Worm (Caenorhabditis elegans) whole organism, midembryonic: ENCODE measurements around the gene F55A4.3.

Source experiments
- T22C8.4 ChIP-seq: fragments of 200-800 bp; sonication (Bioruptor generic); IDR thresholded peaks from 2 replicates; pipeline ENCODE4 v1.3.6; 2022; ENCODE audit warnings: missing genetic modification characterization, missing compliant biosample characterization
- cog-1 ChIP-seq: sonication (generic microtip); optimal IDR thresholded peaks from 2 replicates; lab custom pipeline; 2016; ENCODE audit warnings: missing genetic modification characterization, missing compliant biosample characterization
- flt-1 ChIP-seq: fragments of 200-800 bp; sonication (Bioruptor generic); IDR thresholded peaks from 2 replicates; pipeline ENCODE4 v1.3.6; 2022; ENCODE audit warnings: missing genetic modification characterization, missing compliant biosample characterization
- klf-2 ChIP-seq: fragments of 200-800 bp; sonication (Bioruptor generic); conservative IDR thresholded peaks from 2 replicates; pipeline ENCODE4 v1.3.6; 2022; ENCODE audit warnings: missing genetic modification reagents, missing genetic modification characterization, missing compliant biosample characterization
- med-1 ChIP-seq: sonication (generic microtip); optimal IDR thresholded peaks from 2 replicates; lab custom pipeline; 2017; ENCODE audit warnings: missing genetic modification characterization, mild to moderate bottlenecking, missing compliant biosample characterization, antibody characterized with exemption, missing genetic modification reagents; ENCODE audit not compliant: insufficient read depth
- ref-1 ChIP-seq: fragments of 200-800 bp; sonication (Bioruptor generic); conservative IDR thresholded peaks from 2 replicates; pipeline ENCODE4 v1.3.6; 2022; ENCODE audit warnings: missing genetic modification reagents, missing genetic modification characterization, missing compliant biosample characterization
- tab-1 ChIP-seq: fragments of 200-800 bp; sonication (Bioruptor generic); IDR thresholded peaks from 2 replicates; pipeline ENCODE4 v1.3.6; 2022; ENCODE audit warnings: missing genetic modification characterization, missing compliant biosample characterization
- ztf-23 ChIP-seq: fragments of 200-800 bp; sonication (Bioruptor generic); IDR thresholded peaks from 2 replicates; pipeline ENCODE4 v1.3.6; 2022; ENCODE audit warnings: missing genetic modification reagents, missing genetic modification characterization, missing compliant biosample characterization
- ztf-29 ChIP-seq: fragments of 200-800 bp; sonication (Bioruptor generic); IDR thresholded peaks from 2 replicates; pipeline ENCODE4 v1.3.6; 2022; ENCODE audit warnings: missing genetic modification reagents, missing genetic modification characterization, missing compliant biosample characterization

The F55A4.3 gene

ce11 chrX:1046156-1046831 lies 21.4 kb upstream of the F55A4.3 start, which contains the start of gene vpat-1:
Gene vpat-1, minus strand, starts transcription at chrX:1046206.
- TF ChIP-seq med-1 (GFP tag; lab: Kevin White, UChicago) (no peak), ref-1 (no peak)

DNA sequence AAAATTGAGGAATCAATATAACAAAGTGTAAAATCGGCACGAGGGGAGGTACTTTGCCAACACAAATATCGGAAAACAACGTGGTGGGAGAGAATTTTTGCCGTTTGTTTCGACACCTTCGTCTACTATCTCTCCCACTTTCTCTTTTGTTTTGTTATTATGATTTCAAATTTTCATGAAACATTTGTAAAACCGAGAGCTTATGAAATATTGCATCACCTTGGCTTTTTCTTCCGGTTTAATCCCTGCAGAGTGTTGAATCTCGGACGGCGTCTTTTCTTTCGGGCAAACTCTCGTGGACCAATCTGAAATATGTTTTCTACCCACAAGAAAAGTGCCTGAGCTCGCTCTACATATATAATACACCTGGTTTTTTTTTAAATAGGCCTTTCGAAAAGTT lies 19.4 kb upstream of the F55A4.3 start:
- TF ChIP-seq T22C8.4 (GFP tag; lab: Robert Waterston, UW), result no peak
- no peak for TF ChIP-seq flt-1 (GFP tag; lab: Robert Waterston, UW)
- no peak for TF ChIP-seq med-1 (GFP tag; lab: Kevin White, UChicago)
- TF ChIP-seq klf-2 (GFP tag; lab: Robert Waterston, UW), result no peak

DNA sequence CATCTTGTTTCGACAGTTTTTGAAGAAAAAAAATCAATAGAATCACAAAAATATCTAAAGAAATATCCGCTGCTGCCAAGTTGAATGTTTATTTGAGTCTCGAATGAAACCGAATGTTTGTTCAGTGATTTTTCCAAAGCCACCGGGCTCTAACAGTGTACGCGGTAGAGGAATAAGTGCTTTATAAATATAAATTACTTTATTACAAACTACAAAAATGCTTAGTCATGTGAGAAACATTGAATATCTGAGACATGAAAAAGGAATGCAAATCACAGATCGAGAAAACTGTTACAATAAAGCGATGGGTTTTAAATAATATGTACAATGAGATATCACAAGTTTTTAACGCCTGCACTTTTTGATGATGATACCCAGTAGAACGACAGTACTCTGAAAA lies 13.4 kb upstream of the F55A4.3 start, which contains the start of gene F55A4.7:
TSS of gene F55A4.7 (minus strand) at position 101 of the 400 bp plus-strand sequence.
- TF ChIP-seq T22C8.4 (GFP tag; lab: Robert Waterston, UW) (no peak), klf-2 (GFP tag; lab: Robert Waterston, UW) (no peak), flt-1 (GFP tag; lab: Robert Waterston, UW) (no peak), tab-1 (GFP tag; lab: Robert Waterston, UW) (no peak), ztf-29 (GFP tag; lab: Robert Waterston, UW) (no peak), cog-1 (tag; lab: Kevin White, UChicago) (no peak), med-1 (GFP tag; lab: Kevin White, UChicago) (no peak), ztf-23 (GFP tag; lab: Robert Waterston, UW) (no peak), ref-1 (no peak)

DNA sequence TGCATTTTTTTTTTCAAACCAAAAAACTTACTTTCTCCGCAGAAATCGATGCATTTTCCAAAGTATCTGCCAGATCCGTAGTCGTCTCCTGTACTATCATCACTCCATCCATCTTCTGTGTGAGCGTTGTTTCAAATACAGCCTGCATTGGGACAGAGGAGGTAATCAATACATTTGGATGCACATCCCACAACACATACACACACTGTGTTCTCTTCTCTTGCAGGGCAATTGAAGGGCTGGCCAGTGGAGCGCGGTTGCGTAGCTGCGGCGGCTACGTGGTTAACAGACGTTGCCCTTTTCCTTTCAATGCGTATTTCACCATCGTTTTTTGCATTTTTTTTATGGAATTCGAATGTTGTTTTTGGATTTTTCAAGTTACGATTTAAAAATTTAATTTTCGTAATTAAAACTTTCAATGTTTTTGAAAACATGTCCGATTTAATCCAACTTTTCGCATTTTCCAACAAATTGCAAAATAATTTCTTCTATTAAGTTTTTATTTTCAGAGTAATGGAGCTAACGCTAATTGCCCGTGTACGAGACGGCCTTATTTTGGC lies 10.2 kb upstream of the F55A4.3 start, which contains the start of the genes stau-1 and sec-22:
TSS of gene stau-1 (minus strand) at position 248 of the 560 bp plus-strand sequence.
TSS of gene sec-22 (plus strand) at position 510 of the 560 bp plus-strand sequence.
- TF ChIP-seq T22C8.4 (GFP tag; lab: Robert Waterston, UW) (peak; percentile 39; the same call in 1 of the 2 replicates), tab-1 (GFP tag; lab: Robert Waterston, UW) (0 out of 2 replicates have a peak, but pooled peaks have one; percentile 33), flt-1 (GFP tag; lab: Robert Waterston, UW) (0 out of 2 replicates have a peak, but pooled peaks have one; percentile 37), ztf-29 (GFP tag; lab: Robert Waterston, UW) (no peak)

ce11 chrX:1030867-1031266 lies 6.0 kb upstream of the F55A4.3 start:
- TF ChIP-seq ref-1 (no peak), T22C8.4 (GFP tag; lab: Robert Waterston, UW) (no peak), flt-1 (GFP tag; lab: Robert Waterston, UW) (no peak), tab-1 (GFP tag; lab: Robert Waterston, UW) (no peak), cog-1 (tag; lab: Kevin White, UChicago) (no peak)

DNA sequence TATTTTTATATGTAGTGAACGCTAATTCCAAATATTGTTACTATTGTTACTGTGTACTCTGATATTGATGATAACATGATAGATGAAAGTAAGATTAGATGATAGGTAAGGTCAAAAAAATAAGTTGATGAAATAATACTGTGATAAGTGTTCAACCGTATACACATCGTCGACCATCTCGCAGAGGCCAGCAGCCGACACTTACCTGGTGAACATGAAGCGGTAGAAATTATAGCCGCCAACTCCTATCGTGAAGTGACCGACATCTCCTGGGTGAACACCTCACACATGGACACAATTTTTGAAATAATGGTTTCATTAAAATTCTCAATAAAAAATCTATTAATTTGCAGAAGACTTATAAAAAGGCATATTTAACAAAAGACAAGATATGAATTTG lies 2.5 kb upstream of the F55A4.3 start:
- TF ChIP-seq cog-1 (tag; lab: Kevin White, UChicago) (no peak), T22C8.4 (GFP tag; lab: Robert Waterston, UW) (no peak)

DNA sequence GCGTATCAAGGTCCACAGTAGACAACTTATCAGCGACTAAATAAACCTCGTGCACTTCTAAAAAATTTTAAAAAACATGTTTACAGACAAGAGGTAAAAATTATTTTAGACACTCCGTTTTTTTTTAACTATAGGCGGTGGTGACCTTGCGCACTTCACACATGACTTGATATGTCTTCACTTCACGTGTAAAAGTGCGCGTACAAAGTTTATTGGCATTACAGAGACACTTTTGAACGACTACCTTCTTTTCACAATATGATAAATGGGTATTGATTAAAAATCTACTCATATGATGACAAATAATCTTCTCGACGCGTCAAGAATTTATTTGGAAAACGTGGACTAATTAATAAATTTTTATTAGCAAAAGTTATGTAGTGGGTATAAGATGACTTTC lies 1.8 kb upstream of the F55A4.3 start:
- no peak for TF ChIP-seq ztf-23 (GFP tag; lab: Robert Waterston, UW)
- no peak for TF ChIP-seq ref-1
- no peak for TF ChIP-seq T22C8.4 (GFP tag; lab: Robert Waterston, UW)
- TF ChIP-seq med-1 (GFP tag; lab: Kevin White, UChicago), result no peak
- no peak for TF ChIP-seq ztf-29 (GFP tag; lab: Robert Waterston, UW)
- no peak for TF ChIP-seq klf-2 (GFP tag; lab: Robert Waterston, UW)
- no peak for TF ChIP-seq flt-1 (GFP tag; lab: Robert Waterston, UW)
- no peak for TF ChIP-seq cog-1 (tag; lab: Kevin White, UChicago)
- no peak for TF ChIP-seq tab-1 (GFP tag; lab: Robert Waterston, UW)

DNA sequence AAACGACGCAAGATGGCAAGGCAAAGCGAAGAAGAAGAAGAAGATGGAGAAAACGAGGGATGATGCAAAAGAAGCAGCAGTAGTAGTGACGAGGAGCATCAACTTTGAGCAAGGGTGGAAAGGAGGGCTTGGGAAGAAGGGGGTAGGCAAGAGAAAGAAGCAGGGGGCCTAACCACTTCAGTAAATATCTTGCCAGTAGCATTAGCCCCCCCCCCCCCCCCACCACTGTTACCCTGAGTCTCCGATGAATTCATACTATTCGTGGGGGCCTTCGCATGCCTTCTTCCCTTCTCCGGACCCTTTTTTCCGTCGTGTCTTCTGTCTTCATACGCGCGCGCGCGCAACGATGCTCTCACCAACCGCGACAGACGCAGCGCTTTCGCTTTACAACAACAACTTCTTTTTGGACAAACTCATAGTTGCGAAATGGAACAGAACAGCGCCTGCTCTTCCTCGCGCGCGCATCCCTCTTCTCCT lies 3.0 kb downstream of the F55A4.3 start:
- TF ChIP-seq cog-1 (tag; lab: Kevin White, UChicago) (no peak), ref-1 (no peak), ztf-23 (GFP tag; lab: Robert Waterston, UW) (peak; percentile 52; the same call in 1 of the 2 replicates), ztf-29 (GFP tag; lab: Robert Waterston, UW) (no peak)

DNA sequence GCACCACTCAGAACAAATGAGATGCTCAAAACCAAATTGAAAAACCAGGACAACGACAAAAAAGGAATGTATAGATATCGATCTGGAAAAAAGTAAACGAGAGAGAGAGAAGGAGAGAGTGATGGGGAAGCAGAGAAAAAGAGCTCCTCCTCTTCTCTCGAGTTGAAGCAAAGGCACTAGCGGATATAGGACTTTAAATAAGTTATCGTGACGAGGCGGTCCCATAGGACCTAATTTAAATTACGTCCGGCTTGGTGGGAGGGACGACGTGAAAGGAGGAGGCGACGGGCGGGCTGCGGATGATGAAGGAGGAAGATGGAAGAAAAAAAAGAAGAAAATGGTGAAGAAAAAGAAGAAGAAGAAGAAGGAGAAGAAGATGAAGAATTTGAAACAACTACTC lies 6.3 kb downstream of the F55A4.3 start:
- TF ChIP-seq med-1 (GFP tag; lab: Kevin White, UChicago) (no peak), T22C8.4 (GFP tag; lab: Robert Waterston, UW) (no peak), ztf-29 (GFP tag; lab: Robert Waterston, UW) (no peak), tab-1 (GFP tag; lab: Robert Waterston, UW) (no peak), flt-1 (GFP tag; lab: Robert Waterston, UW) (no peak), ref-1 (no peak), cog-1 (tag; lab: Kevin White, UChicago) (no peak), klf-2 (GFP tag; lab: Robert Waterston, UW) (no peak)

DNA sequence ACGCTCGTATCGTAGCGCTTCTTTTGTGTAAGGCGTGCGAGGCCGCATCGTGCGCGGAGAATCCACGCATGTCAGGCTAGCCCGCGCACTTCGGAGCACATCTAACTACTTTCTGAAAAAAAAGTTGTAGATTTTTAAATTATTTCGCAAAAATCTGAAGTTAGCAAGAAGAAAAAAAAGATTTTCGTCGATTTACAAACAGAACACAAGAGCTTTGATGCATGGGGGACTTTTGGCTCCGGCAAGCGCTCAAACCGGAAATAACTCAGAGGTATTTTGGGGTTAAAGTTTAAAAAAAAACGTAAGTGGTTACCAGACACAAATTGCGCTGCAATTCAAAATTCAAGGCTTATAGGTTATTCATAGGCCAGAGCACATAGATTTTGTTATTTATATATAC lies 7.5 kb downstream of the F55A4.3 start, which contains the start of the genes F55A4.13 and nlf-1:
TSS of gene F55A4.13 (minus strand) at position 101 of the 400 bp plus-strand sequence.
TSS of gene nlf-1 (minus strand) at position 112 of the 400 bp plus-strand sequence.
- TF ChIP-seq klf-2 (GFP tag; lab: Robert Waterston, UW) (no peak), T22C8.4 (GFP tag; lab: Robert Waterston, UW) (no peak), cog-1 (tag; lab: Kevin White, UChicago) (no peak), ztf-23 (GFP tag; lab: Robert Waterston, UW) (no peak)
